Worm (Caenorhabditis elegans) whole organism, young adult: ENCODE results near the gene C28H8.2.
A peak's percentile ranks its signal among the peaks of the same experiment; 100 is the strongest.

Experiments
- B0336.3 ChIP-seq: fragments of 200-800 bp; sonication (Bioruptor generic); IDR thresholded peaks from 2 replicates; pipeline ENCODE4 v1.3.6; 2022; ENCODE audit warnings: missing genetic modification characterization, missing compliant biosample characterization
- C06A6.2 ChIP-seq: fragments of 200-800 bp; sonication (Bioruptor generic); conservative IDR thresholded peaks from 2 replicates; pipeline ENCODE4 v1.3.6; 2022; ENCODE audit warnings: missing genetic modification characterization, missing compliant biosample characterization
- D2030.7 ChIP-seq: fragments of 200-800 bp; sonication (Bioruptor generic); IDR thresholded peaks from 2 replicates; pipeline ENCODE4 v1.3.6; 2022; ENCODE audit warnings: missing genetic modification reagents, missing genetic modification characterization, missing compliant biosample characterization
- F22D6.2 ChIP-seq: sonication (generic microtip); optimal IDR thresholded peaks from 2 replicates; lab custom pipeline; 2016; ENCODE audit warnings: mild to moderate bottlenecking, missing genetic modification characterization, missing compliant biosample characterization
- F37B4.10 ChIP-seq: fragments of 200-800 bp; sonication (Bioruptor generic); IDR thresholded peaks from 2 replicates; pipeline ENCODE4 v1.3.6; 2022; ENCODE audit warnings: missing genetic modification characterization, missing compliant biosample characterization
- F52B5.7 ChIP-seq: sonication (generic microtip); optimal IDR thresholded peaks from 2 replicates; lab custom pipeline; 2016; ENCODE audit warnings: mild to moderate bottlenecking, missing genetic modification characterization, missing compliant biosample characterization
- F57A8.1 ChIP-seq: fragments of 200-800 bp; sonication (Bioruptor generic); optimal IDR thresholded peaks from 2 replicates; lab custom pipeline; 2018; ENCODE audit warnings: mild to moderate bottlenecking, missing genetic modification characterization, moderate library complexity, missing compliant biosample characterization
- K12H6.12 ChIP-seq: fragments of 200-800 bp; sonication (Bioruptor generic); optimal IDR thresholded peaks from 2 replicates; lab custom pipeline; 2018; ENCODE audit warnings: mild to moderate bottlenecking, missing genetic modification characterization, missing compliant biosample characterization
- T07F8.4 ChIP-seq: sonication (generic microtip); optimal IDR thresholded peaks from 2 replicates; lab custom pipeline; 2016; ENCODE audit warnings: mild to moderate bottlenecking, missing genetic modification characterization, moderate library complexity, missing compliant biosample characterization
- T26A5.8 ChIP-seq: sonication (generic microtip); optimal IDR thresholded peaks from 2 replicates; lab custom pipeline; 2016; ENCODE audit warnings: missing genetic modification characterization, missing compliant biosample characterization
- Y95B8A.8 ChIP-seq: fragments of 200-800 bp; sonication (Bioruptor generic); IDR thresholded peaks from 2 replicates; pipeline ENCODE4 v1.3.6; 2022; ENCODE audit warnings: missing genetic modification reagents, missing genetic modification characterization, missing compliant biosample characterization
- akir-1 ChIP-seq: fragments of 200-800 bp; sonication (Bioruptor generic); optimal IDR thresholded peaks from 2 replicates; lab custom pipeline; 2018; ENCODE audit warnings: mild to moderate bottlenecking, missing genetic modification characterization, moderate library complexity, missing compliant biosample characterization
- ama-1 ChIP-seq, 3 experiments: fragments of 150-350 bp in 1 of 3; sonication (generic microtip) in 2 of 3; optimal IDR thresholded peaks; 2 replicates each; lab custom pipeline; 2014 to 2018; ENCODE audit warnings: missing biosample characterization in 2 of 3, missing genetic modification characterization in 2 of 3, missing genetic modification reagents in 2 of 3
- athp-1 ChIP-seq: sonication (generic microtip); optimal IDR thresholded peaks from 2 replicates; lab custom pipeline; 2017; ENCODE audit warnings: mild to moderate bottlenecking, missing genetic modification characterization, missing compliant biosample characterization
- bed-2 ChIP-seq: fragments of 200-800 bp; sonication (Bioruptor generic); IDR thresholded peaks from 2 replicates; pipeline ENCODE4 v1.3.6; 2022; ENCODE audit warnings: missing genetic modification reagents, missing genetic modification characterization, missing compliant biosample characterization
- cebp-1 ChIP-seq, 2 experiments: fragments of 200-800 bp in 1 of 2; sonication (Bioruptor generic) in 1 of 2; sonication (generic microtip) in 1 of 2; IDR thresholded peaks in 1 of 2; optimal IDR thresholded peaks in 1 of 2; 2 replicates each; pipeline versions ENCODE4 v1.3.6 to Lab custom; 2017 to 2022; ENCODE audit warnings: missing compliant biosample characterization in 2 of 2, missing genetic modification characterization in 2 of 2, mild to moderate bottlenecking in 1 of 2, missing genetic modification reagents in 1 of 2, moderate library complexity in 1 of 2
- ceh-27 ChIP-seq: fragments of 200-800 bp; sonication (Bioruptor generic); optimal IDR thresholded peaks from 2 replicates; lab custom pipeline; 2018; ENCODE audit warnings: mild to moderate bottlenecking, missing genetic modification characterization, moderate library complexity, missing compliant biosample characterization
- ceh-40 ChIP-seq: fragments of 200-800 bp; sonication (Bioruptor generic); IDR thresholded peaks from 2 replicates; pipeline ENCODE4 v1.3.6; 2022; ENCODE audit warnings: missing genetic modification characterization, missing compliant biosample characterization
- dox-1 ChIP-seq: fragments of 200-800 bp; sonication (Bioruptor generic); IDR thresholded peaks from 2 replicates; pipeline ENCODE4 v1.3.6; 2022; ENCODE audit warnings: missing genetic modification reagents, missing genetic modification characterization, missing compliant biosample characterization
- efl-1 ChIP-seq: fragments of 150-350 bp; optimal IDR thresholded peaks from 2 replicates; lab custom pipeline; 2014; ENCODE audit warnings: missing biosample characterization, missing genetic modification reagents, missing genetic modification characterization
- egl-44 ChIP-seq: fragments of 200-800 bp; sonication (Bioruptor generic); IDR thresholded peaks from 2 replicates; pipeline ENCODE4 v1.3.6; 2022; ENCODE audit warnings: missing genetic modification reagents, missing genetic modification characterization, missing compliant biosample characterization
- ekl-4 ChIP-seq: fragments of 200-800 bp; sonication (Bioruptor generic); IDR thresholded peaks from 2 replicates; pipeline ENCODE4 v1.3.6; 2022; ENCODE audit warnings: missing genetic modification reagents, missing genetic modification characterization, missing compliant biosample characterization
- hmg-1.2 ChIP-seq: fragments of 200-800 bp; sonication (Bioruptor generic); IDR thresholded peaks from 2 replicates; pipeline ENCODE4 v1.3.6; 2022; ENCODE audit warnings: missing genetic modification reagents, missing genetic modification characterization, missing compliant biosample characterization
- let-526 ChIP-seq: fragments of 200-800 bp; sonication (Bioruptor generic); IDR thresholded peaks from 2 replicates; pipeline ENCODE4 v1.3.6; 2022; ENCODE audit warnings: missing genetic modification reagents, missing genetic modification characterization, missing compliant biosample characterization
- lin-35 ChIP-seq, 3 experiments: fragments of 150-350 bp in 2 of 3; sonication (generic microtip) in 1 of 3; optimal IDR thresholded peaks; 2 replicates each; lab custom pipeline; 2014 to 2018; ENCODE audit warnings: missing biosample characterization in 3 of 3, missing genetic modification characterization in 3 of 3, missing genetic modification reagents in 3 of 3
- lin-40 ChIP-seq: sonication (generic microtip); optimal IDR thresholded peaks from 2 replicates; lab custom pipeline; 2016; ENCODE audit warnings: missing genetic modification characterization, mild to moderate bottlenecking, missing compliant biosample characterization, missing genotype, missing genetic modification reagents
- lin-54 ChIP-seq: fragments of 200-800 bp; sonication (Bioruptor generic); optimal IDR thresholded peaks from 2 replicates; lab custom pipeline; 2018; ENCODE audit warnings: mild to moderate bottlenecking, missing genetic modification characterization, missing compliant biosample characterization
- madf-10 ChIP-seq: sonication (generic microtip); optimal IDR thresholded peaks from 2 replicates; lab custom pipeline; 2016; ENCODE audit warnings: mild to moderate bottlenecking, missing genetic modification characterization, missing compliant biosample characterization
- madf-8 ChIP-seq: fragments of 200-800 bp; sonication (Bioruptor generic); conservative IDR thresholded peaks from 2 replicates; pipeline ENCODE4 v1.3.6; 2022; ENCODE audit warnings: missing genetic modification reagents, missing genetic modification characterization, missing compliant biosample characterization
- mcd-1 ChIP-seq: fragments of 200-800 bp; sonication (Bioruptor generic); IDR thresholded peaks from 2 replicates; pipeline ENCODE4 v1.3.6; 2022; ENCODE audit warnings: missing genetic modification reagents, missing genetic modification characterization, missing compliant biosample characterization
- mxl-1 ChIP-seq: sonication (generic microtip); optimal IDR thresholded peaks from 2 replicates; lab custom pipeline; 2016; ENCODE audit warnings: missing genetic modification characterization, missing compliant biosample characterization
- nfyb-1 ChIP-seq: fragments of 200-800 bp; sonication (Bioruptor generic); IDR thresholded peaks from 2 replicates; pipeline ENCODE4 v1.3.6; 2022; ENCODE audit warnings: missing genetic modification reagents, missing genetic modification characterization, missing compliant biosample characterization
- nhr-90 ChIP-seq: sonication (generic microtip); optimal IDR thresholded peaks from 2 replicates; lab custom pipeline; 2016; ENCODE audit warnings: missing genotype, mild to moderate bottlenecking, missing genetic modification characterization, missing compliant biosample characterization
- rcor-1 ChIP-seq: fragments of 200-800 bp; sonication (Bioruptor generic); IDR thresholded peaks from 2 replicates; pipeline ENCODE4 v1.3.6; 2022; ENCODE audit warnings: missing genetic modification reagents, missing genetic modification characterization, missing compliant biosample characterization
- rec-8 ChIP-seq, 2 experiments: sonication (generic microtip); optimal IDR thresholded peaks; 2 replicates each; lab custom pipeline; 2016; ENCODE audit warnings: mild to moderate bottlenecking in 2 of 2, missing genetic modification characterization in 2 of 2, missing genetic modification reagents in 2 of 2, missing genotype in 2 of 2, missing biosample characterization in 1 of 2, missing compliant biosample characterization in 1 of 2, moderate library complexity in 1 of 2
- rpc-1 ChIP-seq, 2 experiments: fragments of 150-350 bp in 1 of 2; sonication (generic microtip) in 1 of 2; optimal IDR thresholded peaks; 2 replicates each; lab custom pipeline; 2014 to 2018; ENCODE audit warnings: missing biosample characterization in 1 of 2, missing genetic modification characterization in 1 of 2, missing genetic modification reagents in 1 of 2, missing genotype in 1 of 2
- snpc-1.3 ChIP-seq: sonication (generic microtip); optimal IDR thresholded peaks from 2 replicates; lab custom pipeline; 2017; ENCODE audit warnings: missing genetic modification characterization, mild to moderate bottlenecking, missing compliant biosample characterization, antibody characterized with exemption, moderate library complexity, missing genotype, missing genetic modification reagents; ENCODE audit not compliant: insufficient read depth
- somi-1 ChIP-seq: fragments of 200-800 bp; sonication (Bioruptor generic); optimal IDR thresholded peaks from 2 replicates; lab custom pipeline; 2018; ENCODE audit warnings: mild to moderate bottlenecking, missing genetic modification characterization, missing compliant biosample characterization
- xnd-1 ChIP-seq: sonication (generic microtip); optimal IDR thresholded peaks from 2 replicates; lab custom pipeline; 2016; ENCODE audit warnings: missing genotype, missing genetic modification reagents, missing genetic modification characterization, missing compliant biosample characterization
- zfh-2 ChIP-seq: fragments of 200-800 bp; sonication (Bioruptor generic); conservative IDR thresholded peaks from 2 replicates; pipeline ENCODE4 v1.3.6; 2022; ENCODE audit warnings: missing genetic modification reagents, missing genetic modification characterization, missing compliant biosample characterization
- ztf-18 ChIP-seq: sonication (generic microtip); optimal IDR thresholded peaks from 2 replicates; lab custom pipeline; 2016; ENCODE audit warnings: missing genotype, mild to moderate bottlenecking, missing genetic modification characterization, missing compliant biosample characterization

Gene C28H8.2

DNA sequence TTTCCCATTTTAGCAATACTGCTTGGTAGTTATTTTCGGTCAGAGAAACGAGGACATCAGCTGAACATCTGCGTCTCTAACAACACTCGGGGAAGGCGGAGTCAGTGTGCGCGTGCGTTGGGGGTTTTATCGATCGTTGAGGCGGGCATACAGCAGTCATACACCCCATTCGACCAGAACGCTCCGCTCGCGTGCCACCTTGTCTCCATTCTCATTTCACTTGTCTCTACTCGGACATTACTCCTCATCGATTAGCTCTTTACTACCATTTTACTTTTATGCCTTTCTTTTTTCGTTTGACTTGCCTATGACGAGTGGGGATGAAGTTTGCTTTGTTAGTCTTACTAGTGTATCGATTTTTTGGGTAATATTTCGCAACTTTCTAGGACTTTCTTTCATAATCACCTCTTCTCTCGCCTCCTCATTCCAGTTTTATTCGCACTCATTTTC is 20.4 kb downstream of the C28H8.2 start (continued):
- peak; percentile 72 for TF ChIP-seq ceh-27
- peak; percentile 20 for TF ChIP-seq lin-54
- no peak for TF ChIP-seq athp-1 (tag; lab: Kevin White, UChicago)
- no peak for TF ChIP-seq F57A8.1 (GFP tag; lab: Kevin White, UChicago)
- TF ChIP-seq dox-1 (GFP tag; lab: Robert Waterston, UW) = peak; percentile 70; the same call in 1 of the 2 replicates
- TF ChIP-seq nfyb-1 (GFP tag; lab: Robert Waterston, UW) = peak; percentile 50; the same call in 1 of the 2 replicates
- TF ChIP-seq nhr-90 (tag; lab: Kevin White, UChicago) = peak; percentile 72
- peak; percentile 37; the same call in 1 of the 2 replicates for TF ChIP-seq B0336.3 (GFP tag; lab: Robert Waterston, UW)
- TF ChIP-seq T26A5.8 (tag; lab: Kevin White, UChicago) = no peak
- peak; percentile 41 for TF ChIP-seq K12H6.12 (tag; lab: Kevin White, UChicago)
- TF ChIP-seq ama-1 (optimal IDR thresholded peaks at IDR 0.05; lab: Kevin White, UChicago) = peak; percentile 80
- TF ChIP-seq ama-1 (GFP tag; optimal IDR thresholded peaks at IDR 0.05; lab: Kevin White, UChicago) = peak; percentile 12 to 50
- TF ChIP-seq mcd-1 (GFP tag; lab: Robert Waterston, UW) = no peak
- no peak for TF ChIP-seq mxl-1
- no peak for TF ChIP-seq rpc-1 (optimal IDR thresholded peaks at IDR 0.05; lab: Kevin White, UChicago)
- no peak for TF ChIP-seq rpc-1 (tag; optimal IDR thresholded peaks at IDR 0.05; lab: Kevin White, UChicago)
- 0 out of 2 replicates have a peak, but pooled peaks have one; percentile 63 for TF ChIP-seq Y95B8A.8
- TF ChIP-seq zfh-2 = 0 out of 2 replicates have a peak, but pooled peaks have one; percentile 6
- TF ChIP-seq egl-44 = peak; percentile 57; the same call in 1 of the 2 replicates
- TF ChIP-seq madf-10 (tag; lab: Kevin White, UChicago) = peak; percentile 44
- TF ChIP-seq snpc-1.3 (tag; lab: Kevin White, UChicago) = no peak
- TF ChIP-seq hmg-1.2 (GFP tag; lab: Robert Waterston, UW) = peak; percentile 60; the same call in 1 of the 2 replicates
- peak; percentile 10 for TF ChIP-seq ztf-18 (tag; lab: Kevin White, UChicago)
- TF ChIP-seq lin-40 (tag; lab: Kevin White, UChicago) = peak; percentile 45
- TF ChIP-seq F52B5.7 (tag; lab: Kevin White, UChicago) = peak; percentile 30
- no peak for TF ChIP-seq F37B4.10
- TF ChIP-seq, all 124 proteins: peak for 48

DNA sequence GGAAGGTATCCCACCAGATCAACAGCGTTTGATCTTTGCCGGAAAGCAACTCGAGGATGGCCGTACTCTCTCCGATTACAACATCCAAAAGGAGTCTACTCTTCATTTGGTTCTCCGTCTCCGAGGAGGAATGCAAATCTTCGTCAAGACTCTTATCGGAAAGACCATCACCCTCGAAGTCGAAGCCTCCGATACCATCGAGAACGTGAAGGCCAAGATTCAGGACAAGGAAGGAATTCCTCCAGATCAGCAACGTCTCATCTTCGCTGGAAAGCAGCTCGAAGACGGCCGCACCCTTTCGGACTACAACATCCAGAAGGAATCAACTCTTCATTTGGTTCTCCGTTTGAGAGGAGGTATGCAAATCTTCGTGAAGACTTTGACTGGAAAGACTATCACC is 22.0 kb downstream of the C28H8.2 start:
- TF ChIP-seq lin-40 (tag; lab: Kevin White, UChicago) = no peak
- TF ChIP-seq rcor-1 = peak; percentile 21; the same call in 1 of the 2 replicates
- TF ChIP-seq ceh-40 (GFP tag; lab: Robert Waterston, UW) = peak; percentile 49; the same call in 1 of the 2 replicates
- TF ChIP-seq let-526 (GFP tag; lab: Robert Waterston, UW) = 0 out of 2 replicates have a peak, but pooled peaks have one; percentile 11
- peak in 1 of 3 experiments; percentile 51 for TF ChIP-seq lin-35 (GFP tag; optimal IDR thresholded peaks at IDR 0.05; lab: Kevin White, UChicago)
- peak; percentile 34 for TF ChIP-seq dox-1 (GFP tag; lab: Robert Waterston, UW)
- no peak for TF ChIP-seq F57A8.1 (GFP tag; lab: Kevin White, UChicago)

DNA sequence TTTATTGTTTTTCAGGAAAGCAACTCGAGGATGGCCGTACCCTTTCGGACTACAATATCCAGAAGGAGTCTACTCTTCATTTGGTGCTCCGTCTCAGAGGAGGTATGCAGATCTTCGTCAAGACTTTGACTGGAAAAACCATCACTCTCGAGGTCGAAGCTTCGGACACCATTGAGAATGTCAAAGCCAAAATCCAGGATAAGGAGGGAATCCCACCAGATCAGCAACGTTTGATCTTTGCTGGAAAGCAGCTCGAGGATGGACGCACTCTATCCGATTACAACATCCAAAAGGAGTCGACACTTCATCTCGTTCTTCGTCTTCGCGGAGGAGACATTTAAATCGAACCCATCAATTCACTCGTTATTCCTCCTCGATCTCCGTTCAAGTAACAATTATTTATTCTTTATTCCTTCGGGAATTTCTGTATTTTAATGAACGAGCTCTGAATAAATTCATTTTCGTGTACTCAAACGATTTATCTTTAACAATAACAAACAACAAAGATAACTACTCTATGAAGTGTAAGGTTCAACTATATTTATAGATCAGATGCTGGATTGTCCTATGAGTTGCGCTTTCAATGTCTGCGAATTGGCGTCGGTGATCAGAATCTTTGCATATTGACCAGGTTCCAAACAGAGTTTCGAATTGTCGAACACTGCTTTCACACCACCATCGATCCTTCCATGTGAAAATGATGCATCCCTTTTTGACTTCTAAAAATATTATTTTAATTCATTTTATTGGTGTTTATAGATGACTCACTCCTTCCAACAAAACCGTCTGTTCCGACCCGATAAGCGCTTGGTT is 23.5 kb downstream of the C28H8.2 start:
- TF ChIP-seq F57A8.1 (GFP tag; lab: Kevin White, UChicago) (no peak), F22D6.2 (tag; lab: Kevin White, UChicago) (peak; percentile 47), lin-40 (tag; lab: Kevin White, UChicago) (peak; percentile 68), C06A6.2 (GFP tag; lab: Robert Waterston, UW) (peak; percentile 50; the same call in 1 of the 2 replicates), K12H6.12 (tag; lab: Kevin White, UChicago) (peak; percentile 22), somi-1 (GFP tag; lab: Kevin White, UChicago) (peak; percentile 30), akir-1 (GFP tag; lab: Kevin White, UChicago) (no peak), D2030.7 (GFP tag; lab: Robert Waterston, UW) (0 out of 2 replicates have a peak, but pooled peaks have one; percentile 14), T07F8.4 (tag; lab: Kevin White, UChicago) (peak; percentile 51), bed-2 (GFP tag; lab: Robert Waterston, UW) (0 out of 2 replicates have a peak, but pooled peaks have one; percentile 9), ekl-4 (GFP tag; lab: Robert Waterston, UW) (peak; percentile 81), rec-8 (tag; optimal IDR thresholded peaks at IDR 0.05; lab: Kevin White, UChicago) (peak in 1 of 2 experiments; percentile 15), cebp-1 (GFP tag; IDR thresholded peaks at IDR 0.05; lab: Robert Waterston, UW) (no peak; the same call in 1 of the 2 replicates), cebp-1 (tag; optimal IDR thresholded peaks at IDR 0.05; lab: Kevin White, UChicago) (peak; percentile 86), madf-8 (GFP tag; lab: Robert Waterston, UW) (no peak; the same call in 1 of the 2 replicates), rpc-1 (optimal IDR thresholded peaks at IDR 0.05; lab: Kevin White, UChicago) (no peak), rpc-1 (tag; optimal IDR thresholded peaks at IDR 0.05; lab: Kevin White, UChicago) (no peak), efl-1 (GFP tag; lab: Kevin White, UChicago) (no peak), xnd-1 (tag; lab: Kevin White, UChicago) (no peak)
